Fruit fly (Drosophila melanogaster) whole organism, embryonic: ENCODE data around the gene Phb1.
A peak's percentile ranks its signal among the peaks of the same experiment; 100 is the strongest.

Experiments
- Adf1 ChIP-seq: fragments of 200-800 bp; sonication (Bioruptor generic); IDR thresholded peaks from 2 replicates; pipeline ENCODE4 v1.3.6; 2022; ENCODE audit warnings: missing biosample characterization, missing genetic modification characterization
- Atf6 ChIP-seq: fragments of 200-800 bp; sonication (Bioruptor generic); IDR thresholded peaks from 2 replicates; pipeline ENCODE4 v1.3.6; 2022; ENCODE audit warnings: missing biosample characterization, missing genetic modification characterization
- BEAF-32 ChIP-seq: fragments of 200-800 bp; sonication (Bioruptor generic); optimal IDR thresholded peaks from 3 replicates; lab custom pipeline; 2017; ENCODE audit warnings: missing biosample characterization, missing genetic modification characterization, mild to moderate bottlenecking, moderate library complexity, missing genetic modification reagents
- CG12769 ChIP-seq: fragments of 200-800 bp; sonication (Bioruptor generic); optimal IDR thresholded peaks from 2 replicates; lab custom pipeline; 2019; ENCODE audit warnings: missing biosample characterization, mild to moderate bottlenecking, missing genetic modification characterization, moderate library complexity
- CG13894 ChIP-seq: fragments of 200-800 bp; sonication (Bioruptor generic); optimal IDR thresholded peaks from 3 replicates; lab custom pipeline; 2018; ENCODE audit warnings: missing biosample characterization, mild to moderate bottlenecking, missing genetic modification characterization, moderate library complexity
- CG2199 ChIP-seq: fragments of 200-800 bp; sonication (Bioruptor generic); IDR thresholded peaks from 3 replicates; pipeline ENCODE4 v1.3.6; 2022; ENCODE audit warnings: missing biosample characterization, missing genetic modification characterization
- CG32532 ChIP-seq: fragments of 200-800 bp; sonication (Bioruptor generic); IDR thresholded peaks from 2 replicates; pipeline ENCODE4 v1.3.6; 2022; ENCODE audit warnings: missing biosample characterization, missing genetic modification characterization
- CG33557 ChIP-seq: fragments of 200-800 bp; sonication (Bioruptor generic); optimal IDR thresholded peaks from 2 replicates; lab custom pipeline; 2019; ENCODE audit warnings: missing biosample characterization, mild to moderate bottlenecking, missing genetic modification characterization, moderate library complexity
- CG4360 ChIP-seq: fragments of 200-800 bp; sonication (Bioruptor generic); IDR thresholded peaks from 2 replicates; pipeline ENCODE4 v1.3.6; 2022; ENCODE audit warnings: missing biosample characterization, missing genetic modification characterization
- CG6175 ChIP-seq: fragments of 200-800 bp; sonication (Bioruptor generic); IDR thresholded peaks from 3 replicates; pipeline ENCODE4 v1.3.6; 2022; ENCODE audit warnings: missing biosample characterization, missing genetic modification characterization
- CG6791 ChIP-seq: fragments of 200-800 bp; sonication (Bioruptor generic); IDR thresholded peaks from 3 replicates; pipeline ENCODE4 v1.3.6; 2022; ENCODE audit warnings: missing biosample characterization, missing genetic modification characterization; ENCODE audit not compliant: partially characterized antibody
- CG8281 ChIP-seq: fragments of 200-800 bp; sonication (Bioruptor generic); optimal IDR thresholded peaks from 2 replicates; lab custom pipeline; 2018; ENCODE audit warnings: missing biosample characterization, mild to moderate bottlenecking, missing genetic modification characterization, moderate library complexity
- CG8359 ChIP-seq: fragments of 200-800 bp; sonication (Bioruptor generic); optimal IDR thresholded peaks from 2 replicates; lab custom pipeline; 2017; ENCODE audit warnings: missing biosample characterization, mild to moderate bottlenecking, missing genetic modification characterization, borderline replicate concordance
- CG9437 ChIP-seq: fragments of 200-800 bp; sonication (Bioruptor generic); optimal IDR thresholded peaks from 2 replicates; lab custom pipeline; 2018; ENCODE audit warnings: missing biosample characterization, mild to moderate bottlenecking, missing genetic modification characterization
- CTCF ChIP-seq: fragments of 200-800 bp; sonication (Bioruptor generic); optimal IDR thresholded peaks from 2 replicates; lab custom pipeline; 2017; ENCODE audit warnings: missing biosample characterization, mild to moderate bottlenecking, missing genetic modification characterization, moderate library complexity
- D19A ChIP-seq: fragments of 200-800 bp; optimal IDR thresholded peaks from 3 replicates; lab custom pipeline; 2019; ENCODE audit warnings: missing biosample characterization, mild to moderate bottlenecking, missing genetic modification characterization, moderate library complexity
- HLHmδ ChIP-seq: fragments of 200-800 bp; sonication (Bioruptor generic); optimal IDR thresholded peaks from 2 replicates; lab custom pipeline; 2018; ENCODE audit warnings: missing biosample characterization, mild to moderate bottlenecking, missing genetic modification characterization, moderate library complexity
- HmgD ChIP-seq: fragments of 200-800 bp; sonication (Bioruptor generic); optimal IDR thresholded peaks from 3 replicates; lab custom pipeline; 2016; ENCODE audit warnings: missing biosample characterization, missing genetic modification characterization
- MBD-R2 ChIP-seq: fragments of 200-800 bp; sonication (Bioruptor generic); IDR thresholded peaks from 2 replicates; pipeline ENCODE4 v1.3.6; 2022; ENCODE audit warnings: missing biosample characterization, missing genetic modification characterization
- Med ChIP-seq: fragments of 200-800 bp; sonication (Bioruptor generic); peaks from one replicate; lab custom pipeline; 2016; ENCODE audit warnings: missing biosample characterization, missing genetic modification characterization, mild to moderate bottlenecking, inconsistent platforms, moderate library complexity
- Mes4 ChIP-seq: fragments of 200-800 bp; sonication (Bioruptor generic); optimal IDR thresholded peaks from 2 replicates; lab custom pipeline; 2016; ENCODE audit warnings: missing biosample characterization, missing genetic modification characterization
- Myb ChIP-seq: fragments of 200-800 bp; sonication (Bioruptor generic); optimal IDR thresholded peaks from 2 replicates; lab custom pipeline; 2016; ENCODE audit warnings: missing biosample characterization, missing genetic modification characterization
- Pdp1 ChIP-seq, 2 experiments: fragments of 200-800 bp; sonication (Bioruptor generic); optimal IDR thresholded peaks; 3 replicates each; lab custom pipeline; 2016; ENCODE audit warnings: missing biosample characterization in 2 of 2, missing genetic modification characterization in 2 of 2, mild to moderate bottlenecking in 1 of 2, moderate library complexity in 1 of 2
- Xrp1 ChIP-seq: fragments of 200-800 bp; sonication (Bioruptor generic); IDR thresholded peaks from 2 replicates; pipeline ENCODE4 v1.3.6; 2022; ENCODE audit warnings: missing biosample characterization, missing genetic modification characterization
- abd-A ChIP-seq: fragments of 200-800 bp; sonication (Bioruptor generic); optimal IDR thresholded peaks from 3 replicates; lab custom pipeline; 2019; ENCODE audit warnings: missing biosample characterization, mild to moderate bottlenecking, missing genetic modification characterization, moderate library complexity
- caup ChIP-seq: fragments of 200-800 bp; sonication (Bioruptor generic); optimal IDR thresholded peaks from 3 replicates; lab custom pipeline; 2017; ENCODE audit warnings: missing biosample characterization, mild to moderate bottlenecking, missing genetic modification characterization, moderate library complexity; ENCODE audit not compliant: severe bottlenecking
- cg ChIP-seq: fragments of 200-800 bp; sonication (Bioruptor generic); optimal IDR thresholded peaks from 3 replicates; lab custom pipeline; 2019; ENCODE audit warnings: missing biosample characterization, mild to moderate bottlenecking, missing genetic modification characterization, moderate library complexity
- chinmo ChIP-seq: fragments of 200-800 bp; sonication (Bioruptor generic); IDR thresholded peaks from 4 replicates; pipeline ENCODE4 v1.3.6; 2022; ENCODE audit warnings: missing biosample characterization, missing genetic modification characterization; ENCODE audit not compliant: partially characterized antibody
- ci ChIP-seq: fragments of 200-800 bp; sonication (Bioruptor generic); IDR thresholded peaks from 3 replicates; pipeline ENCODE4 v1.3.6; 2022; ENCODE audit warnings: missing biosample characterization, missing genetic modification characterization
- crol ChIP-seq: fragments of 200-800 bp; sonication (Bioruptor generic); IDR thresholded peaks from 2 replicates; pipeline ENCODE4 v1.3.6; 2022; ENCODE audit warnings: missing biosample characterization, missing genetic modification characterization
- ftz-f1 ChIP-seq: fragments of 200-800 bp; sonication (Bioruptor generic); optimal IDR thresholded peaks from 2 replicates; lab custom pipeline; 2016; ENCODE audit warnings: missing biosample characterization, missing genetic modification characterization
- grn ChIP-seq: fragments of 200-800 bp; sonication (Bioruptor generic); optimal IDR thresholded peaks from 3 replicates; lab custom pipeline; 2017; ENCODE audit warnings: missing biosample characterization, missing genetic modification characterization
- gsb ChIP-seq: fragments of 200-800 bp; sonication (Bioruptor generic); IDR thresholded peaks from 2 replicates; pipeline ENCODE4 v1.3.6; 2022; ENCODE audit warnings: missing biosample characterization, missing genetic modification characterization
- klu ChIP-seq: fragments of 200-800 bp; sonication (Bioruptor generic); IDR thresholded peaks from 2 replicates; pipeline ENCODE4 v1.3.6; 2022; ENCODE audit warnings: missing biosample characterization, missing genetic modification characterization
- kni ChIP-seq: fragments of 200-800 bp; sonication (Bioruptor generic); optimal IDR thresholded peaks from 3 replicates; lab custom pipeline; 2017; ENCODE audit warnings: mild to moderate bottlenecking, missing biosample characterization, missing genetic modification reagents, missing genetic modification characterization
- mld ChIP-seq: fragments of 200-800 bp; sonication (Bioruptor generic); IDR thresholded peaks from 3 replicates; pipeline ENCODE4 v1.3.6; 2022; ENCODE audit warnings: missing biosample characterization, missing genetic modification characterization; ENCODE audit not compliant: partially characterized antibody
- nom ChIP-seq: fragments of 200-800 bp; sonication (Bioruptor generic); optimal IDR thresholded peaks from 2 replicates; lab custom pipeline; 2017; ENCODE audit warnings: missing biosample characterization, missing genetic modification characterization, mild to moderate bottlenecking, moderate library complexity, missing genetic modification reagents
- pfk ChIP-seq: fragments of 200-800 bp; sonication (Bioruptor generic); optimal IDR thresholded peaks from 2 replicates; lab custom pipeline; 2018; ENCODE audit warnings: missing biosample characterization, mild to moderate bottlenecking, missing genetic modification characterization, moderate library complexity
- rib ChIP-seq: fragments of 200-800 bp; sonication (Bioruptor generic); IDR thresholded peaks from 2 replicates; pipeline ENCODE4 v1.3.6; 2022; ENCODE audit warnings: missing biosample characterization, missing genetic modification characterization
- sd ChIP-seq: fragments of 200-800 bp; sonication (Bioruptor generic); optimal IDR thresholded peaks from 3 replicates; lab custom pipeline; 2018; ENCODE audit warnings: missing biosample characterization, mild to moderate bottlenecking, missing genetic modification characterization, moderate library complexity
- tll ChIP-seq, 2 experiments: fragments of 200-800 bp in 1 of 2; fragments of >200 bp in 1 of 2; sonication (Bioruptor generic) in 1 of 2; optimal IDR thresholded peaks; 2 replicates each; lab custom pipeline; 2017 to 2019; ENCODE audit warnings: missing biosample characterization in 2 of 2, missing genetic modification characterization in 2 of 2, mild to moderate bottlenecking in 1 of 2, moderate library complexity in 1 of 2
- tna ChIP-seq: fragments of 200-800 bp; sonication (Bioruptor generic); IDR thresholded peaks from 2 replicates; pipeline ENCODE4 v1.3.6; 2022; ENCODE audit warnings: missing biosample characterization, missing genetic modification characterization; ENCODE audit not compliant: partially characterized antibody
- vnd ChIP-seq: fragments of 200-800 bp; sonication (Bioruptor generic); IDR thresholded peaks from 3 replicates; pipeline ENCODE4 v1.3.6; 2022; ENCODE audit warnings: missing biosample characterization, missing genetic modification characterization; ENCODE audit not compliant: partially characterized antibody
- z ChIP-seq: fragments of 200-800 bp; sonication (Bioruptor generic); IDR thresholded peaks from 3 replicates; pipeline ENCODE4 v1.3.6; 2022; ENCODE audit warnings: missing biosample characterization, missing genetic modification characterization

Gene Phb1

DNA sequence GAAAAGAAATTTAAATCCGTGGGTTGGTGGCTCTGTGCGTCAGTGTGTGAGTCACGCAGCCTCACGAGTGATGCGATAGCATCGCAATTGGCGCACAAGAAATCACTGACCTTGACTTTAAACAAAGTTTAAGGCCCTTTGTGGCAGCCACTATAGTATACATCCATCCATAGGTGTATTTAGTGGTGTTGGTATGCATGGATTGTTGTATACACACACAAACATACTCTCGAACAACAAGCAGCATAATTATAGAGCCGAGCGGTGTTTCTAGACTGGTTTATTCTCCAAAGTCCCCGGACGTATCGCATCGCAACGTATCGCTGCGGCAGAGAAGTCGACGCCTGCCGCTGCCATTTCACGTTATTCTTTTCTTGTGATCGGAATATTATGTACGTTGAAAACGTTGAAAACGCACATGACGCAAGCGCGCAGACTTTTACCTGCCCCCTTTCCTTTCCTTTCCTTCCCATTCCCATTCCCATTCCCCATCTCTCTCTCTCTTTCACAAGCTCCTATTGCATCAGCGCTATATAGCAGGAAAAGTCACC lies 33.1 kb upstream of the Phb1 start:
- TF ChIP-seq Mes4 (GFP tag; lab: Kevin White, UChicago) (no peak), kni (peak; percentile 90), abd-A (peak; percentile 11), Atf6 (0 out of 2 replicates have a peak, but pooled peaks have one; percentile 12), pfk (GFP tag; lab: Kevin White, UChicago) (peak; percentile 81), D19A (peak; percentile 38), vnd (GFP tag; lab: Robert Waterston, UW) (no peak), ftz-f1 (GFP tag; lab: Kevin White, UChicago) (peak; percentile 24), caup (GFP tag; lab: Kevin White, UChicago) (no peak), Pdp1 (GFP tag; optimal IDR thresholded peaks at IDR 0.05; lab: Kevin White, UChicago) (peak in 1 of 2 experiments; percentile 80), CG9437 (GFP tag; lab: Kevin White, UChicago) (peak; percentile 9), cg (GFP tag; lab: Kevin White, UChicago) (peak; percentile 82), CG2199 (GFP tag; lab: Robert Waterston, UW) (peak; percentile 70; the same call in 1 of the 3 replicates), CG8359 (GFP tag; lab: Kevin White, UChicago) (no peak), ci (GFP tag; lab: Robert Waterston, UW) (0 out of 3 replicates have a peak, but pooled peaks have one; percentile 9), CG4360 (GFP tag; lab: Robert Waterston, UW) (0 out of 2 replicates have a peak, but pooled peaks have one; percentile 29), rib (GFP tag; lab: Robert Waterston, UW) (peak; percentile 28; the same call in 1 of the 2 replicates), Adf1 (GFP tag; lab: Robert Waterston, UW) (peak; percentile 78), Myb (GFP tag; lab: Kevin White, UChicago) (no peak), crol (GFP tag; lab: Robert Waterston, UW) (peak; percentile 66), chinmo (GFP tag; lab: Robert Waterston, UW) (peak; percentile 94; the same call in 3 of the 4 replicates), BEAF-32 (GFP tag; lab: Kevin White, UChicago) (peak; percentile 36), nom (GFP tag; lab: Kevin White, UChicago) (peak; percentile 41), klu (no peak), CG6175 (peak; percentile 47; the same call in 1 of the 3 replicates), grn (GFP tag; lab: Kevin White, UChicago) (peak; percentile 13), MBD-R2 (0 out of 2 replicates have a peak, but pooled peaks have one; percentile 8), tll (GFP tag; optimal IDR thresholded peaks at IDR 0.05; lab: Kevin White, UChicago) (peak in 1 of 2 experiments; percentile 74), CG32532 (GFP tag; lab: Robert Waterston, UW) (peak; percentile 28; the same call in 1 of the 2 replicates), Xrp1 (0 out of 2 replicates have a peak, but pooled peaks have one; percentile 7), z (GFP tag; lab: Robert Waterston, UW) (0 out of 3 replicates have a peak, but pooled peaks have one; percentile 44), HLHmδ (GFP tag; lab: Kevin White, UChicago) (peak; percentile 11), Med (GFP tag; lab: Kevin White, UChicago) (peak; percentile 76), CG6791 (peak; percentile 44; the same call in 1 of the 3 replicates), sd (tag; lab: Kevin White, UChicago) (peak; percentile 52), HmgD (no peak), CG12769 (tag; lab: Kevin White, UChicago) (peak; percentile 46), CG13894 (tag; lab: Kevin White, UChicago) (peak; percentile 68), CG8281 (peak; percentile 4), CG33557 (GFP tag; lab: Kevin White, UChicago) (no peak), gsb (GFP tag; lab: Robert Waterston, UW) (no peak), tna (0 out of 2 replicates have a peak, but pooled peaks have one; percentile 32), CTCF (GFP tag; lab: Kevin White, UChicago) (no peak), mld (GFP tag; lab: Robert Waterston, UW) (0 out of 3 replicates have a peak, but pooled peaks have one; percentile 39)
